Worm (Caenorhabditis elegans): ENCODE measurements around the gene B0228.8.

B0228.8 gene

ce11 chrII:7791408-7792050 lies 30.2 kb upstream of the B0228.8 start:
- TF ChIP-seq nfya-1 (tag; optimal IDR thresholded peaks at IDR 0.05), result no peak
- TF ChIP-seq nhr-232 (tag; optimal IDR thresholded peaks at IDR 0.05), result no peak
- no peak for TF ChIP-seq Y22D7AL.16 (tag; optimal IDR thresholded peaks at IDR 0.05)
- TF ChIP-seq K02D7.2 (tag; optimal IDR thresholded peaks at IDR 0.05), result no peak
- TF ChIP-seq ref-2 (tag; optimal IDR thresholded peaks at IDR 0.05), result no peak
- TF ChIP-seq pax-1 (tag; optimal IDR thresholded peaks at IDR 0.05), result no peak
- no peak for TF ChIP-seq ceh-18 (tag; optimal IDR thresholded peaks at IDR 0.05)
- no peak for TF ChIP-seq ceh-45 (GFP tag; IDR thresholded peaks at IDR 0.05)
- TF ChIP-seq ets-4 (tag; optimal IDR thresholded peaks at IDR 0.05), result no peak

ce11 chrII:7790324-7790898 lies 29.1 kb upstream of the B0228.8 start, which contains the start of gene srlf-1:
Gene srlf-1 (plus strand): TSS chrII:7790591.
- no peak for TF ChIP-seq unc-3 (GFP tag; conservative IDR thresholded peaks at IDR 0.05)
- TF ChIP-seq unc-3 (tag; optimal IDR thresholded peaks at IDR 0.05), result no peak
- TF ChIP-seq ama-1 (optimal IDR thresholded peaks at IDR 0.05), result no peak
- no peak for TF ChIP-seq fkh-6 (tag; optimal IDR thresholded peaks at IDR 0.05)
- no peak for TF ChIP-seq pqm-1 (tag; optimal IDR thresholded peaks at IDR 0.05)
- no peak for TF ChIP-seq T23F11.4 (GFP tag; optimal IDR thresholded peaks at IDR 0.05)
- no peak for TF ChIP-seq ceh-14 (tag; optimal IDR thresholded peaks at IDR 0.05)
- no peak for TF ChIP-seq ceh-34 (tag; optimal IDR thresholded peaks at IDR 0.05)
- TF ChIP-seq ceh-18 (tag; optimal IDR thresholded peaks at IDR 0.05), result no peak
- no peak for TF ChIP-seq hlh-30 (tag; optimal IDR thresholded peaks at IDR 0.05; ENCODE audit: insufficient read depth)
- TF ChIP-seq ceh-19 (GFP tag; optimal IDR thresholded peaks at IDR 0.05), result no peak
- no peak for TF ChIP-seq zip-5 (tag; optimal IDR thresholded peaks at IDR 0.05)
- TF ChIP-seq ceh-24 (tag; optimal IDR thresholded peaks at IDR 0.05), result no peak
- no peak for TF ChIP-seq gmeb-2 (tag; optimal IDR thresholded peaks at IDR 0.05)
- no peak for TF ChIP-seq odd-2 (tag; optimal IDR thresholded peaks at IDR 0.05)
- no peak for TF ChIP-seq tbx-2 (tag; optimal IDR thresholded peaks at IDR 0.05)
- TF ChIP-seq ceh-22 (tag; optimal IDR thresholded peaks at IDR 0.05), result no peak
- no peak for TF ChIP-seq ceh-45 (GFP tag; IDR thresholded peaks at IDR 0.05)

- no peak for TF ChIP-seq ttx-3 (tag; optimal IDR thresholded peaks at IDR 0.05)
These were observed 28.3 kb upstream of the B0228.8 start for ce11 chrII:7789605-7790004.

ce11 chrII:7783467-7783959 lies 22.2 kb upstream of the B0228.8 start, which contains the start of gene skr-17:
Gene skr-17 (plus strand): TSS chrII:7783517.
- TF ChIP-seq F13H6.1 (tag; optimal IDR thresholded peaks at IDR 0.05), result no peak
- TF ChIP-seq ceh-31 (tag; optimal IDR thresholded peaks at IDR 0.05), result no peak
- no peak for TF ChIP-seq sox-4 (tag; optimal IDR thresholded peaks at IDR 0.05)
- no peak for TF ChIP-seq sox-2 (GFP tag; IDR thresholded peaks at IDR 0.05)
- no peak for TF ChIP-seq hlh-30 (tag; optimal IDR thresholded peaks at IDR 0.05; ENCODE audit: insufficient read depth)
- TF ChIP-seq pqm-1 (tag; optimal IDR thresholded peaks at IDR 0.05), result no peak
- TF ChIP-seq K09A11.1 (tag; optimal IDR thresholded peaks at IDR 0.05; ENCODE audit: insufficient read depth), result no peak
- TF ChIP-seq pat-9 (tag; optimal IDR thresholded peaks at IDR 0.05), result no peak
- TF ChIP-seq pag-3 (tag; optimal IDR thresholded peaks at IDR 0.05; ENCODE audit: borderline replicate concordance), result no peak
- no peak for TF ChIP-seq unc-55 (GFP tag; optimal IDR thresholded peaks at IDR 0.05)
- TF ChIP-seq elt-4 (tag; optimal IDR thresholded peaks at IDR 0.05), result no peak
- no peak for TF ChIP-seq che-1 (tag; optimal IDR thresholded peaks at IDR 0.05)
- TF ChIP-seq C08G9.2 (tag; optimal IDR thresholded peaks at IDR 0.05), result no peak
- TF ChIP-seq ets-4 (tag; optimal IDR thresholded peaks at IDR 0.05), result no peak
- TF ChIP-seq mec-3 (tag; optimal IDR thresholded peaks at IDR 0.05; ENCODE audit: borderline replicate concordance), result no peak
- no peak for TF ChIP-seq tbx-7 (tag; optimal IDR thresholded peaks at IDR 0.05)
- TF ChIP-seq lim-6 (tag; optimal IDR thresholded peaks at IDR 0.05), result no peak
- TF ChIP-seq dve-1 (tag; optimal IDR thresholded peaks at IDR 0.05), result no peak
- no peak for TF ChIP-seq ttx-3 (tag; optimal IDR thresholded peaks at IDR 0.05)

Data from whole organism, late embryonic.